Worm (Caenorhabditis elegans): ENCODE results near the gene sap-140.

The sap-140 gene

DNA sequence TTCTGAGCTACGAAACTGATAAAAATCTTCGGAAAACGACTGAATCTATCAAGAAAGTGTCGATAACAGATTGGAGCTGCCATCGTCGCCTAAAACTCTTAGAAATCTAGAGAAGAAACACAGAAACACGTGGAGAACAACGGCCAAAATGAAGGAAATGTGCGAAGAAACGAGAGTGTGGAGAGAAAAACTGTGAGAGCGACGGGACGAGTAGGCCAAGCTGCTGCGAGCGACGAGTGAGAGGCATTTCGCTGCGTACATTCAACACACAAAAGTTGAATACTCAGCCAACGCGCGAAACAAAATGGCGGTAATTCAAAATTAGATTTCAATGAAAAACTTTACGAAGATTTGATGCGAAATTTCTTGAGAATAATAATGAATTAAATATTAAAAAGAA is 1.2 kb upstream of the sap-140 start:
- TF ChIP-seq sptf-2 (GFP tag; optimal IDR thresholded peaks at IDR 0.05) (no peak), F49E8.2 (tag; optimal IDR thresholded peaks at IDR 0.05; ENCODE audit: insufficient read depth) (peak; percentile 27), snpc-1.3 (tag; optimal IDR thresholded peaks at IDR 0.05; ENCODE audit: insufficient read depth) (peak; percentile 39), sea-2 (GFP tag; IDR thresholded peaks at IDR 0.05) (no peak), cebp-1 (GFP tag; IDR thresholded peaks at IDR 0.05) (no peak), cebp-1 (tag; optimal IDR thresholded peaks at IDR 0.05) (peak; percentile 81), ceh-100 (GFP tag; IDR thresholded peaks at IDR 0.05) (no peak; the same call in 1 of the 2 replicates), hmg-20 (GFP tag; IDR thresholded peaks at IDR 0.05) (no peak), F52B5.7 (tag; optimal IDR thresholded peaks at IDR 0.05) (no peak), hmg-1.2 (GFP tag; IDR thresholded peaks at IDR 0.05) (peak; percentile 87), ztf-26 (tag; optimal IDR thresholded peaks at IDR 0.05) (peak; percentile 52), mes-4 (tag; optimal IDR thresholded peaks at IDR 0.05) (no peak), lin-54 (GFP tag; optimal IDR thresholded peaks at IDR 0.05) (peak; percentile 99), mxl-1 (tag; optimal IDR thresholded peaks at IDR 0.05) (no peak), C06A6.2 (GFP tag; conservative IDR thresholded peaks at IDR 0.05) (no peak), attf-3 (GFP tag; conservative IDR thresholded peaks at IDR 0.05) (no peak), dpl-1 (GFP tag; optimal IDR thresholded peaks at IDR 0.05) (peak; percentile 99), ceh-27 (GFP tag; optimal IDR thresholded peaks at IDR 0.05) (peak; percentile 75), F33H1.4 (GFP tag; IDR thresholded peaks at IDR 0.05) (peak; percentile 50), F22D6.2 (tag; optimal IDR thresholded peaks at IDR 0.05) (peak; percentile 28), B0035.1 (tag; optimal IDR thresholded peaks at IDR 0.05) (no peak), ztf-22 (GFP tag; optimal IDR thresholded peaks at IDR 0.05) (peak; percentile 24), nhr-179 (tag; optimal IDR thresholded peaks at IDR 0.05) (no peak), madf-10 (tag; optimal IDR thresholded peaks at IDR 0.05) (peak; percentile 84), aptf-3 (GFP tag; IDR thresholded peaks at IDR 0.05) (no peak), tlf-1 (GFP tag; optimal IDR thresholded peaks at IDR 0.05) (peak; percentile 41), B0019.2 (GFP tag; conservative IDR thresholded peaks at IDR 0.05) (no peak), lsl-1 (GFP tag; optimal IDR thresholded peaks at IDR 0.05) (peak; percentile 3), dpff-1 (tag; optimal IDR thresholded peaks at IDR 0.05) (no peak), attf-6 (GFP tag; IDR thresholded peaks at IDR 0.05) (no peak), attf-5 (GFP tag; optimal IDR thresholded peaks at IDR 0.05) (peak; percentile 93), D2030.7 (GFP tag; IDR thresholded peaks at IDR 0.05) (peak; percentile 57; the same call in 1 of the 2 replicates), ZK185.1 (tag; optimal IDR thresholded peaks at IDR 0.05; ENCODE audit: poor library complexity, severe bottlenecking) (peak; percentile 58), xnd-1 (tag; optimal IDR thresholded peaks at IDR 0.05) (no peak), efl-1 (GFP tag; optimal IDR thresholded peaks at IDR 0.05) (peak; percentile 87), F57C9.4 (tag; optimal IDR thresholded peaks at IDR 0.05) (no peak), athp-1 (tag; optimal IDR thresholded peaks at IDR 0.05) (no peak), atf-7 (tag; optimal IDR thresholded peaks at IDR 0.05) (peak; percentile 51), tbp1 (GFP tag; optimal IDR thresholded peaks at IDR 0.05) (peak; percentile 56), chd-7 (tag; optimal IDR thresholded peaks at IDR 0.05) (peak; percentile 66), ceh-40 (GFP tag; IDR thresholded peaks at IDR 0.05) (no peak), zfh-2 (GFP tag; conservative IDR thresholded peaks at IDR 0.05) (peak; percentile 87), unc-62 (GFP tag; optimal IDR thresholded peaks at IDR 0.05) (peak; percentile 8), ztf-18 (tag; optimal IDR thresholded peaks at IDR 0.05) (peak; percentile 91), unc-130 (GFP tag; optimal IDR thresholded peaks at IDR 0.05) (peak; percentile 30), akir-1 (GFP tag; optimal IDR thresholded peaks at IDR 0.05) (peak; percentile 12), bed-2 (GFP tag; IDR thresholded peaks at IDR 0.05) (no peak), C17E4.6 (GFP tag; IDR thresholded peaks at IDR 0.05) (no peak), rec-8 (tag; optimal IDR thresholded peaks at IDR 0.05) (no peak), F57A8.1 (GFP tag; optimal IDR thresholded peaks at IDR 0.05) (no peak)
